Worm (Caenorhabditis elegans) whole organism, L4 larva: Measurements from ENCODE around the gene col-8.

Experiments
- F49E8.2 ChIP-seq: sonication (generic microtip); optimal IDR thresholded peaks from 2 replicates; lab custom pipeline; 2016; ENCODE audit warnings: missing compliant biosample characterization, mild to moderate bottlenecking, missing genetic modification characterization, borderline replicate concordance
- Y48G9A.11 ChIP-seq: fragments of 200-800 bp; sonication (Bioruptor generic); IDR thresholded peaks from 2 replicates; pipeline ENCODE4 v1.3.6; 2022; ENCODE audit warnings: missing genetic modification reagents, missing genetic modification characterization, missing compliant biosample characterization
- Y75B8A.6 ChIP-seq: fragments of 200-800 bp; sonication (Bioruptor generic); IDR thresholded peaks from 2 replicates; pipeline ENCODE4 v1.3.6; 2022; ENCODE audit warnings: missing genetic modification reagents, missing genetic modification characterization, missing compliant biosample characterization
- aha-1 ChIP-seq: fragments of 150-350 bp; peaks from one replicate; lab custom pipeline; 2014; ENCODE audit warnings: missing biosample characterization, missing genetic modification characterization
- arid-1 ChIP-seq: fragments of 200-800 bp; sonication (Bioruptor generic); conservative IDR thresholded peaks from 2 replicates; pipeline ENCODE4 v1.3.6; 2022; ENCODE audit warnings: missing genetic modification reagents, missing genetic modification characterization, missing compliant biosample characterization
- daf-16 ChIP-seq, 3 experiments: sonication (generic microtip); optimal IDR thresholded peaks; 2 replicates each; lab custom pipeline; 2016 to 2017; ENCODE audit warnings: missing genetic modification characterization in 3 of 3, missing genetic modification reagents in 3 of 3, mild to moderate bottlenecking in 2 of 3, missing compliant biosample characterization in 2 of 3, missing biosample characterization in 1 of 3, moderate library complexity in 1 of 3
- gei-8 ChIP-seq: fragments of 200-800 bp; sonication (Bioruptor generic); optimal IDR thresholded peaks from 2 replicates; lab custom pipeline; 2018; ENCODE audit warnings: mild to moderate bottlenecking, missing genetic modification characterization, missing compliant biosample characterization
- lsy-2 ChIP-seq, 2 experiments: fragments of 150-350 bp in 1 of 2; sonication (generic microtip) in 1 of 2; optimal IDR thresholded peaks; 2 replicates each; lab custom pipeline; 2014 to 2017; ENCODE audit warnings: missing biosample characterization in 2 of 2, missing genetic modification characterization in 2 of 2
- mep-1 ChIP-seq: fragments of 150-350 bp; sonication (generic microtip); optimal IDR thresholded peaks from 3 replicates; lab custom pipeline; 2014; ENCODE audit warnings: missing biosample characterization, missing genetic modification characterization
- nhr-6 ChIP-seq: fragments of 150-350 bp; optimal IDR thresholded peaks from 2 replicates; lab custom pipeline; 2014; ENCODE audit warnings: missing biosample characterization, missing genetic modification characterization
- sdz-12 ChIP-seq: fragments of 200-800 bp; sonication (Bioruptor generic); optimal IDR thresholded peaks from 2 replicates; lab custom pipeline; 2018; ENCODE audit warnings: mild to moderate bottlenecking, missing genetic modification characterization, missing compliant biosample characterization
- tra-1 ChIP-seq: fragments of 200-800 bp; sonication (Bioruptor generic); IDR thresholded peaks from 2 replicates; pipeline ENCODE4 v1.3.6; 2022; ENCODE audit warnings: missing genetic modification reagents, missing genetic modification characterization, missing compliant biosample characterization

Gene col-8

DNA sequence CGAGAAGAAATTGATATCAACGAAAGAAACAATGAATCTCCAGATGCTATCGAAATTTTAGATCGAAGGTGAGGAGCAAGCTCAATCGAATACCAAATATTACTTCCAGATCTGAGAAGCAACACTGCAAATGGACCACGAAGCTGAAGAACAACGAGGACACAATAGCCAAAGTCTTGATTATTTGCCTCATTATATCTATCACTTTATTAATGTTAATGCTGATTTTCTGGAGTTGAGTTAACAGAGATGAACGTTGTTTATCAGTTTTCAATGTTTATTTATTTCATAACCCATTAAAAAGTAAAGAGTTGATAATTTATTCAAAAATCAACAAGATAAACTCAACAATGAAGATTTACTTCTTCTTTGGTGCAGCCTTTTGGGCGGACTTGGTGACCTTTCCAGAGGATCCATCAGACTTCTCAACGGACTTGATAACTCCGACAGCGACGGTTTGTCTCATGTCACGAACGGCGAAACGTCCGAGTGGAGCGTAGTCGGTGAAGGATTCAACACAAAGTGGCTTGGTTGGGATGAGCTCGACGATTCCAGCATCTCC, 50.5 kb downstream of the col-8 start (continued):
- TF ChIP-seq Y48G9A.11 (GFP tag; lab: Robert Waterston, UW) = peak; percentile 84
- no peak for TF ChIP-seq mep-1 (tag; lab: Kevin White, UChicago)
- peak; percentile 76 for TF ChIP-seq arid-1
- TF ChIP-seq F49E8.2 (tag; lab: Kevin White, UChicago) = peak; percentile 90
- peak in 1 of 2 experiments; percentile 52 for TF ChIP-seq lsy-2 (tag; optimal IDR thresholded peaks at IDR 0.05; lab: Kevin White, UChicago)
- peak; percentile 28; the same call in 1 of the 2 replicates for TF ChIP-seq tra-1
- TF ChIP-seq gei-8 = no peak
- TF ChIP-seq daf-16 (GFP tag; optimal IDR thresholded peaks at IDR 0.05; lab: Kevin White, UChicago) = no peak
- peak; percentile 14 for TF ChIP-seq daf-16 (tag; optimal IDR thresholded peaks at IDR 0.05; lab: Kevin White, UChicago)
- no peak for TF ChIP-seq nhr-6
- no peak for TF ChIP-seq sdz-12 (GFP tag; lab: Kevin White, UChicago)
- peak; percentile 20 for TF ChIP-seq aha-1
- TF ChIP-seq Y75B8A.6 (GFP tag; lab: Robert Waterston, UW) = 0 out of 2 replicates have a peak, but pooled peaks have one; percentile 24
